Fruit fly (Drosophila melanogaster) whole organism, adult: ENCODE data around the gene ds.

Source experiments
- CG14711 ChIP-seq: fragments of 200-800 bp; sonication (Bioruptor generic); optimal IDR thresholded peaks from 2 replicates; lab custom pipeline; 2018; ENCODE audit warnings: missing biosample characterization, mild to moderate bottlenecking, missing genetic modification characterization, moderate library complexity
- CG1620 ChIP-seq: fragments of 200-800 bp; sonication (Bioruptor generic); optimal IDR thresholded peaks from 2 replicates; lab custom pipeline; 2016; ENCODE audit warnings: missing biosample characterization, missing genetic modification characterization
- CG7045 ChIP-seq: fragments of 200-800 bp; sonication (Bioruptor generic); optimal IDR thresholded peaks from 2 replicates; lab custom pipeline; 2017; ENCODE audit warnings: missing biosample characterization, mild to moderate bottlenecking, missing genetic modification characterization
- Clk ChIP-seq: fragments of 200-800 bp; sonication (Bioruptor generic); optimal IDR thresholded peaks from 2 replicates; lab custom pipeline; 2017; ENCODE audit warnings: missing biosample characterization, missing genetic modification characterization
- Crg-1 ChIP-seq: fragments of 200-800 bp; sonication (Bioruptor generic); optimal IDR thresholded peaks from 2 replicates; lab custom pipeline; 2016; ENCODE audit warnings: missing biosample characterization, missing genetic modification characterization
- Hr96 ChIP-seq: fragments of 200-800 bp; sonication (Bioruptor generic); optimal IDR thresholded peaks from 2 replicates; lab custom pipeline; 2016; ENCODE audit warnings: missing biosample characterization, missing genetic modification characterization
- Mnt ChIP-seq: fragments of 200-800 bp; sonication (Bioruptor generic); optimal IDR thresholded peaks from 2 replicates; lab custom pipeline; 2016; ENCODE audit warnings: missing biosample characterization, mild to moderate bottlenecking, missing genetic modification characterization
- kay ChIP-seq: fragments of 200-800 bp; sonication (Bioruptor generic); peaks from one replicate; lab custom pipeline; 2016; ENCODE audit warnings: missing biosample characterization, missing genetic modification characterization, borderline replicate concordance
- toe ChIP-seq: fragments of 200-800 bp; sonication (Bioruptor generic); optimal IDR thresholded peaks from 2 replicates; lab custom pipeline; 2016; ENCODE audit warnings: missing biosample characterization, missing genetic modification characterization

dm6 chr2L:594635-595384 is 120.0 kb downstream of the ds start, which contains the start of gene Gsc:
- no peak for TF ChIP-seq CG1620 (GFP tag; lab: Kevin White, UChicago)
- TF ChIP-seq kay = no peak
- TF ChIP-seq CG7045 (GFP tag; lab: Kevin White, UChicago) = no peak
- no peak for TF ChIP-seq Hr96 (GFP tag; lab: Kevin White, UChicago)
- no peak for TF ChIP-seq toe
- no peak for TF ChIP-seq Mnt (GFP tag; lab: Kevin White, UChicago)
- no peak for TF ChIP-seq CG14711 (tag; lab: Kevin White, UChicago)
- no peak for TF ChIP-seq Crg-1
- no peak for TF ChIP-seq Clk (GFP tag; lab: Kevin White, UChicago)
